Worm (Caenorhabditis elegans) whole organism, L3 larva: ENCODE results near the gene ZK897.10.

Source experiments
- R02D3.7 ChIP-seq: fragments of 150-350 bp; optimal IDR thresholded peaks from 2 replicates; lab custom pipeline; 2014; ENCODE audit warnings: missing biosample characterization, missing genetic modification characterization
- ZK546.5 ChIP-seq: sonication (generic microtip); optimal IDR thresholded peaks from 2 replicates; lab custom pipeline; 2017; ENCODE audit warnings: missing biosample characterization, missing genetic modification characterization
- aly-2 ChIP-seq: fragments of 150-350 bp; optimal IDR thresholded peaks from 2 replicates; lab custom pipeline; 2014; ENCODE audit warnings: missing biosample characterization, missing genetic modification characterization
- ama-1 ChIP-seq: fragments of 150-350 bp; optimal IDR thresholded peaks from 2 replicates; lab custom pipeline; 2018
- ceh-16 ChIP-seq: sonication (generic microtip); optimal IDR thresholded peaks from 2 replicates; lab custom pipeline; 2017; ENCODE audit warnings: missing biosample characterization, missing genetic modification characterization
- ceh-28 ChIP-seq: fragments of 150-350 bp; optimal IDR thresholded peaks from 2 replicates; lab custom pipeline; 2014; ENCODE audit warnings: missing biosample characterization, missing genetic modification reagents, missing genetic modification characterization
- ceh-82 ChIP-seq: fragments of 150-350 bp; optimal IDR thresholded peaks from 2 replicates; lab custom pipeline; 2014; ENCODE audit warnings: missing biosample characterization, missing genetic modification characterization
- daf-12 ChIP-seq: fragments of 150-350 bp; optimal IDR thresholded peaks from 2 replicates; lab custom pipeline; 2014; ENCODE audit warnings: missing biosample characterization, missing genetic modification reagents, missing genetic modification characterization
- egl-27 ChIP-seq: sonication (generic microtip); optimal IDR thresholded peaks from 4 replicates; lab custom pipeline; 2017; ENCODE audit warnings: missing biosample characterization, missing genetic modification reagents, missing genetic modification characterization
- egl-5 ChIP-seq: fragments of 150-350 bp; optimal IDR thresholded peaks from 2 replicates; lab custom pipeline; 2017; ENCODE audit warnings: missing biosample characterization, missing genetic modification reagents, missing genetic modification characterization, inconsistent platforms
- elt-1 ChIP-seq: fragments of 150-350 bp; optimal IDR thresholded peaks from 2 replicates; lab custom pipeline; 2014; ENCODE audit warnings: missing biosample characterization, missing genetic modification characterization
- elt-2 ChIP-seq: sonication (generic microtip); optimal IDR thresholded peaks from 2 replicates; lab custom pipeline; 2016; ENCODE audit warnings: missing genetic modification reagents, mild to moderate bottlenecking, missing genetic modification characterization, missing compliant biosample characterization
- elt-3 ChIP-seq, 3 experiments: fragments of 150-350 bp in 1 of 3; sonication (generic microtip) in 2 of 3; optimal IDR thresholded peaks; 2 replicates in 2 of 3; 4 replicates in 1 of 3; lab custom pipeline; 2014 to 2017; ENCODE audit warnings: missing biosample characterization in 3 of 3, missing genetic modification characterization in 3 of 3
- eor-1 ChIP-seq, 2 experiments: fragments of 150-350 bp; optimal IDR thresholded peaks; 2 replicates each; lab custom pipeline; 2014 to 2018; ENCODE audit warnings: missing biosample characterization in 2 of 2, missing genetic modification characterization in 2 of 2
- fkh-10 ChIP-seq: sonication (generic microtip); optimal IDR thresholded peaks from 2 replicates; lab custom pipeline; 2017; ENCODE audit warnings: missing biosample characterization, missing genetic modification reagents, missing genetic modification characterization
- fkh-2 ChIP-seq: fragments of 150-350 bp; optimal IDR thresholded peaks from 2 replicates; lab custom pipeline; 2014; ENCODE audit warnings: missing biosample characterization, missing genetic modification reagents, missing genetic modification characterization
- fos-1 ChIP-seq: fragments of 150-350 bp; optimal IDR thresholded peaks from 2 replicates; lab custom pipeline; 2014; ENCODE audit warnings: missing biosample characterization, missing genetic modification characterization
- hmg-11 ChIP-seq: sonication (generic microtip); optimal IDR thresholded peaks from 2 replicates; lab custom pipeline; 2016; ENCODE audit warnings: missing genetic modification characterization, missing compliant biosample characterization
- jun-1 ChIP-seq: fragments of 150-350 bp; optimal IDR thresholded peaks from 2 replicates; lab custom pipeline; 2014; ENCODE audit warnings: missing biosample characterization, missing genetic modification reagents, missing genetic modification characterization
- lin-15B ChIP-seq: fragments of 150-350 bp; optimal IDR thresholded peaks from 2 replicates; lab custom pipeline; 2014; ENCODE audit warnings: missing biosample characterization, missing genetic modification characterization
- lin-39 ChIP-seq: fragments of 150-350 bp; optimal IDR thresholded peaks from 2 replicates; lab custom pipeline; 2018; ENCODE audit warnings: missing biosample characterization, missing genetic modification reagents, missing genetic modification characterization
- lsy-12 ChIP-seq: sonication (generic microtip); optimal IDR thresholded peaks from 2 replicates; lab custom pipeline; 2016; ENCODE audit warnings: mild to moderate bottlenecking, missing genetic modification characterization, missing compliant biosample characterization
- mdl-1 ChIP-seq: fragments of 150-350 bp; optimal IDR thresholded peaks from 2 replicates; lab custom pipeline; 2014; ENCODE audit warnings: missing biosample characterization, missing genetic modification characterization
- mml-1 ChIP-seq: fragments of 150-350 bp; sonication (generic microtip); optimal IDR thresholded peaks from 3 replicates; lab custom pipeline; 2014; ENCODE audit warnings: missing biosample characterization, missing genetic modification characterization
- nfya-1 ChIP-seq: sonication (generic microtip); optimal IDR thresholded peaks from 2 replicates; lab custom pipeline; 2017; ENCODE audit warnings: missing genetic modification characterization, mild to moderate bottlenecking, missing compliant biosample characterization, antibody characterized with exemption, moderate library complexity; ENCODE audit not compliant: insufficient read depth
- nhr-11 ChIP-seq: fragments of 150-350 bp; optimal IDR thresholded peaks from 2 replicates; lab custom pipeline; 2014; ENCODE audit warnings: missing biosample characterization, missing genetic modification characterization
- nhr-12 ChIP-seq: fragments of 150-350 bp; optimal IDR thresholded peaks from 2 replicates; lab custom pipeline; 2014; ENCODE audit warnings: missing biosample characterization, missing genetic modification characterization
- nhr-23 ChIP-seq: fragments of 150-350 bp; optimal IDR thresholded peaks from 2 replicates; lab custom pipeline; 2014; ENCODE audit warnings: missing biosample characterization, missing genetic modification reagents, missing genetic modification characterization
- nhr-237 ChIP-seq: fragments of 150-350 bp; optimal IDR thresholded peaks from 2 replicates; lab custom pipeline; 2014; ENCODE audit warnings: missing biosample characterization, missing genetic modification characterization
- nhr-25 ChIP-seq: sonication (generic microtip); optimal IDR thresholded peaks from 2 replicates; lab custom pipeline; 2017; ENCODE audit warnings: missing biosample characterization, missing genetic modification characterization
- nhr-28 ChIP-seq: fragments of 150-350 bp; optimal IDR thresholded peaks from 2 replicates; lab custom pipeline; 2014; ENCODE audit warnings: missing biosample characterization, missing genetic modification characterization
- nhr-43 ChIP-seq: sonication (generic microtip); optimal IDR thresholded peaks from 2 replicates; lab custom pipeline; 2016; ENCODE audit warnings: mild to moderate bottlenecking, missing genetic modification characterization, missing compliant biosample characterization; ENCODE audit not compliant: poor library complexity, severe bottlenecking
- nhr-67 ChIP-seq: fragments of 150-350 bp; optimal IDR thresholded peaks from 2 replicates; lab custom pipeline; 2014; ENCODE audit warnings: missing biosample characterization, missing genetic modification characterization
- nhr-76 ChIP-seq: fragments of 150-350 bp; sonication (generic microtip); optimal IDR thresholded peaks from 5 replicates; lab custom pipeline; 2014; ENCODE audit warnings: missing biosample characterization, missing genetic modification characterization
- nhr-77 ChIP-seq: fragments of 150-350 bp; optimal IDR thresholded peaks from 2 replicates; lab custom pipeline; 2014; ENCODE audit warnings: missing biosample characterization, missing genetic modification characterization
- pha-4 ChIP-seq: fragments of 150-350 bp; optimal IDR thresholded peaks from 2 replicates; lab custom pipeline; 2014; ENCODE audit warnings: missing biosample characterization, missing genetic modification reagents, missing genetic modification characterization
- pqm-1 ChIP-seq: fragments of 150-350 bp; optimal IDR thresholded peaks from 2 replicates; lab custom pipeline; 2017; ENCODE audit warnings: missing biosample characterization, missing genetic modification characterization, inconsistent platforms
- sea-2 ChIP-seq: fragments of 150-350 bp; sonication (generic microtip); optimal IDR thresholded peaks from 4 replicates; lab custom pipeline; 2014; ENCODE audit warnings: missing biosample characterization, missing genetic modification reagents, missing genetic modification characterization
- skn-1 ChIP-seq: fragments of 150-350 bp; optimal IDR thresholded peaks from 2 replicates; lab custom pipeline; 2014; ENCODE audit warnings: missing biosample characterization, missing genetic modification characterization
- snpc-4 ChIP-seq: fragments of 150-350 bp; optimal IDR thresholded peaks from 2 replicates; lab custom pipeline; 2014; ENCODE audit warnings: missing biosample characterization, missing genetic modification characterization
- tbx-2 ChIP-seq: sonication (generic microtip); optimal IDR thresholded peaks from 2 replicates; lab custom pipeline; 2016; ENCODE audit warnings: mild to moderate bottlenecking, missing genetic modification characterization, missing compliant biosample characterization
- unc-39 ChIP-seq: sonication (generic microtip); optimal IDR thresholded peaks from 4 replicates; lab custom pipeline; 2017; ENCODE audit warnings: missing biosample characterization, missing genetic modification characterization
- unc-62 ChIP-seq: fragments of 150-350 bp; sonication (generic microtip); optimal IDR thresholded peaks from 4 replicates; lab custom pipeline; 2014; ENCODE audit warnings: missing biosample characterization, missing genetic modification reagents, missing genetic modification characterization
- zag-1 ChIP-seq: fragments of 150-350 bp; optimal IDR thresholded peaks from 2 replicates; lab custom pipeline; 2014; ENCODE audit warnings: missing biosample characterization, missing genetic modification characterization
- ztf-11 ChIP-seq: fragments of 150-350 bp; optimal IDR thresholded peaks from 2 replicates; lab custom pipeline; 2014; ENCODE audit warnings: missing biosample characterization, missing genetic modification characterization

ZK897.10 gene

DNA sequence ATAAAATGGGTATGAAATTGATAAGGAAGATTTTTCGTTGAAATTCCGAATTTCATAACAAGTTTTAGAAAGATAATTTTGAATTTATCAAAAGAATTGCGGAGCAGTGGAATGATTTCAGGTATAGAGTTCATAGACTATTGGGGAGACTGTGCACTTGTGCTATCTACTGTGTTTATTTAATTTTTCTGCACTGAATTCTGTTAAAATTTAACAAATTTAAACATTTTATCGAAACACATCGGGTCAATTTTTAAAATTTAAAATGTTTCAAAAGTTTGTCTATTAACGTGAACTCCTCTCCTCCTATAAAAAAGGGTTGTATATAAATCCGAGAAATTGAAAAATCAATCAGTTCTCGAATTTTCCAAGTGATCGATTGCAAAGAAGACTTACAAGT, 47.6 kb upstream of the ZK897.10 start, which contains the start of gene C27D8.1:
C27D8.1 (plus strand) TSS at position 301 of the 400 bp plus-strand sequence.
- peak; percentile 30 for TF ChIP-seq elt-2 (tag; lab: Kevin White, UChicago)
- no peak for TF ChIP-seq unc-62 (GFP tag; lab: Kevin White, UChicago)

DNA sequence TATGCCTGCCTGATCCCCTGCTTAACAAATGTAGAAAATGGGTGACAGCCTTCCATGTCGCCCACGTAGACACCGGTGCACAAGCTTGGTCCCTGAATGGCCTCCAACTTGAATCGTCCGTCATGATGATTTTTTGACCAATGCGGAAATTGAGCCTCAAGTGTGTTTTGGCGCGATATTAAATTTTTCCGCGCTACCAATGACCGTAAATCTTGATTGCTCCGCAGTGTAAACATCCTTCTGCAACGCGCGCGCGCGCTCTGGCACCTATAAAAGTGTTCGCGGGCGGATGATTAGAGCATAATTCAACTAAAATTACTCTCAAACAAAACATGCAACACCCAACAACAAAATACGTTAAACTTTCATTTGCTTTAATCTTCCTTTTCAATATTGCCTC, 45.5 kb upstream of the ZK897.10 start, which contains the start of gene idpp-7:
idpp-7 (plus strand) TSS at position 301 of the 400 bp plus-strand sequence.
- no peak for TF ChIP-seq elt-1 (tag; lab: Kevin White, UChicago)
- no peak for TF ChIP-seq jun-1 (tag; lab: Kevin White, UChicago)
- no peak for TF ChIP-seq nhr-77 (tag; lab: Kevin White, UChicago)
- TF ChIP-seq zag-1, result no peak
- TF ChIP-seq ZK546.5 (tag; lab: Kevin White, UChicago), result no peak
- TF ChIP-seq ceh-16 (tag; lab: Kevin White, UChicago), result no peak
- TF ChIP-seq unc-39, result no peak
- no peak for TF ChIP-seq skn-1
- no peak for TF ChIP-seq lin-39 (tag; lab: Kevin White, UChicago)
- no peak for TF ChIP-seq lsy-12 (tag; lab: Kevin White, UChicago)
- TF ChIP-seq nhr-237 (tag; lab: Kevin White, UChicago), result no peak
- TF ChIP-seq nfya-1, result no peak
- no peak for TF ChIP-seq R02D3.7 (tag; lab: Kevin White, UChicago)
- TF ChIP-seq, all 47 proteins: peak for 0

DNA sequence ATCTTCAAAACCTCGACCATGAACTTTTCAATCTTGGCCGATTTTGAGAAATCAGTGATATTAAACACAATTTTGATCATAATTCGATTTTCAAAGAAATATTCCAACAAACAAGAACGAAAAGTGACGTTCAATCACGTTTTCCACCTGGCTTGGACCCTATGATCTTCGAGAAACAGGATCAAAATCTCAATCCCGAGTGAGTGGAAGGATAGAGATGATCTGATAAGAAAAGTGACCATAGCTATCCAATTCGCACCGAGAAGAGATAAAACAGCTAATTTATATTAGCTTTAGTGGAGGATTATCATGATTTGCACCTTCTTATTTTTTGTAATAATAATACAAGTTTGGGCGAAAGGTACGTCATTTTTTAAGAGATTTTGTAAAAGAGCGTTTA, 44.0 kb upstream of the ZK897.10 start, which contains the start of gene T23F6.2:
T23F6.2 (plus strand) TSS at position 251 of the 400 bp plus-strand sequence.
- no peak for TF ChIP-seq nfya-1
- no peak for TF ChIP-seq ceh-28 (tag; lab: Kevin White, UChicago)
- peak; percentile 53 for TF ChIP-seq nhr-43 (tag; lab: Kevin White, UChicago)

DNA sequence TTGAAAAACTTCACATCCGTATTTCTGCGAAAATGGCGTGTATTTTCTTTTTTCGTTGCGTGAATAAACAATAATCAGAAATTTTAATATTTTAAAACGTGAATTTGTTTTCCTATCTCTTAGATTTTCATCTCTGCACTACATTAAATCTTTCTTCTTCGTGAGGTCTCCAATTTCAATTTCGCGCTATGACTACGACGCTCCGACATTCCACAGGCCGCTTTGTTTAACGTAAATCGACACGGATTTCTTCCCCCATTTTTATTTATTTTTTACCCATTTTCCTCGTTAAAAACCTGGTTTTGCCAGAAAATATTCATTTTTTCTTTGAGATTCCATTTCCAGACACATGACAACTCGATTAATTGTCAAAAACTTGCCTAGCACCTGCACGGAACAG, 40.5 kb upstream of the ZK897.10 start, which contains the start of the genes T23F6.3 and rbd-1:
T23F6.3 (minus strand) TSS at position 120 of the 400 bp plus-strand sequence.
rbd-1 (plus strand) TSS at position 346 of the 400 bp plus-strand sequence.
- TF ChIP-seq nhr-237 (tag; lab: Kevin White, UChicago) (no peak), nhr-28 (tag; lab: Kevin White, UChicago) (no peak), fkh-2 (tag; lab: Kevin White, UChicago) (no peak), lin-39 (tag; lab: Kevin White, UChicago) (peak; percentile 69), skn-1 (peak; percentile 57), pha-4 (tag; lab: Kevin White, UChicago) (peak; percentile 95), unc-62 (GFP tag; lab: Kevin White, UChicago) (no peak), zag-1 (no peak), tbx-2 (peak; percentile 55), hmg-11 (tag; lab: Kevin White, UChicago) (peak; percentile 89), nhr-43 (tag; lab: Kevin White, UChicago) (peak; percentile 86), ceh-16 (tag; lab: Kevin White, UChicago) (no peak), aly-2 (tag; lab: Kevin White, UChicago) (no peak), elt-2 (tag; lab: Kevin White, UChicago) (peak; percentile 48), elt-1 (tag; lab: Kevin White, UChicago) (no peak), nhr-25 (tag; lab: Kevin White, UChicago) (peak; percentile 71), pqm-1 (peak; percentile 70), nhr-77 (tag; lab: Kevin White, UChicago) (peak; percentile 64), nhr-12 (tag; lab: Kevin White, UChicago) (no peak), R02D3.7 (tag; lab: Kevin White, UChicago) (peak; percentile 99), jun-1 (tag; lab: Kevin White, UChicago) (peak; percentile 54), ztf-11 (tag; lab: Kevin White, UChicago) (no peak), lin-15B (tag; lab: Kevin White, UChicago) (peak; percentile 83), elt-3 (tag; optimal IDR thresholded peaks at IDR 0.05; lab: Kevin White, UChicago) (no peak), ZK546.5 (tag; lab: Kevin White, UChicago) (no peak), nhr-76 (tag; lab: Kevin White, UChicago) (no peak), egl-27 (tag; lab: Kevin White, UChicago) (no peak), unc-39 (no peak), lsy-12 (tag; lab: Kevin White, UChicago) (peak; percentile 57), daf-12 (tag; lab: Kevin White, UChicago) (no peak), mdl-1 (tag; lab: Kevin White, UChicago) (no peak), sea-2 (GFP tag; lab: Kevin White, UChicago) (no peak), nhr-23 (tag; lab: Kevin White, UChicago) (peak; percentile 92), fkh-10 (GFP tag; lab: Kevin White, UChicago) (no peak), ceh-82 (peak; percentile 82), nhr-67 (tag; lab: Kevin White, UChicago) (no peak), ama-1 (lab: Kevin White, UChicago) (no peak), eor-1 (tag; optimal IDR thresholded peaks at IDR 0.05; lab: Kevin White, UChicago) (no peak), fos-1 (tag; lab: Kevin White, UChicago) (no peak), snpc-4 (tag; lab: Kevin White, UChicago) (peak; percentile 75), egl-5 (tag; lab: Kevin White, UChicago) (peak; percentile 73), nhr-11 (tag; lab: Kevin White, UChicago) (peak; percentile 69), mml-1 (tag; lab: Kevin White, UChicago) (no peak), nfya-1 (peak; percentile 84)
